Worm (Caenorhabditis elegans) whole organism, young adult: ENCODE results near the gene Y69A2AR.50.

Source experiments
- B0019.2 ChIP-seq: fragments of 200-800 bp; sonication (Bioruptor generic); conservative IDR thresholded peaks from 2 replicates; pipeline ENCODE4 v1.3.6; 2022; ENCODE audit warnings: missing genetic modification reagents, missing genetic modification characterization, missing compliant biosample characterization
- F57A8.1 ChIP-seq: fragments of 200-800 bp; sonication (Bioruptor generic); optimal IDR thresholded peaks from 2 replicates; lab custom pipeline; 2018; ENCODE audit warnings: mild to moderate bottlenecking, missing genetic modification characterization, moderate library complexity, missing compliant biosample characterization
- ZK185.1 ChIP-seq: sonication (generic microtip); optimal IDR thresholded peaks from 2 replicates; lab custom pipeline; 2016; ENCODE audit warnings: mild to moderate bottlenecking, missing genetic modification characterization, missing compliant biosample characterization; ENCODE audit not compliant: poor library complexity, severe bottlenecking
- ceh-27 ChIP-seq: fragments of 200-800 bp; sonication (Bioruptor generic); optimal IDR thresholded peaks from 2 replicates; lab custom pipeline; 2018; ENCODE audit warnings: mild to moderate bottlenecking, missing genetic modification characterization, moderate library complexity, missing compliant biosample characterization
- ekl-4 ChIP-seq: fragments of 200-800 bp; sonication (Bioruptor generic); IDR thresholded peaks from 2 replicates; pipeline ENCODE4 v1.3.6; 2022; ENCODE audit warnings: missing genetic modification reagents, missing genetic modification characterization, missing compliant biosample characterization
- ets-4 ChIP-seq: fragments of 200-800 bp; sonication (Bioruptor generic); optimal IDR thresholded peaks from 2 replicates; lab custom pipeline; 2018; ENCODE audit warnings: mild to moderate bottlenecking, missing genetic modification characterization, missing compliant biosample characterization
- hsf-1 ChIP-seq: fragments of 200-800 bp; sonication (Bioruptor generic); IDR thresholded peaks from 2 replicates; pipeline ENCODE4 v1.3.6; 2022; ENCODE audit warnings: missing genetic modification reagents, missing genetic modification characterization, missing compliant biosample characterization
- lir-1 ChIP-seq: fragments of 200-800 bp; sonication (Bioruptor generic); conservative IDR thresholded peaks from 2 replicates; pipeline ENCODE4 v1.3.6; 2022; ENCODE audit warnings: missing genetic modification reagents, missing genetic modification characterization, missing compliant biosample characterization
- nhr-179 ChIP-seq: sonication (generic microtip); optimal IDR thresholded peaks from 2 replicates; lab custom pipeline; 2016; ENCODE audit warnings: mild to moderate bottlenecking, missing genetic modification characterization, missing compliant biosample characterization
- nhr-80 ChIP-seq: sonication (generic microtip); optimal IDR thresholded peaks from 2 replicates; lab custom pipeline; 2016; ENCODE audit warnings: missing genetic modification characterization, missing compliant biosample characterization
- pha-4 ChIP-seq: fragments of 150-350 bp; sonication (generic microtip); optimal IDR thresholded peaks from 2 replicates; lab custom pipeline; 2014; ENCODE audit warnings: missing biosample characterization, missing genetic modification reagents, missing genetic modification characterization
- snpc-1.1 ChIP-seq: sonication (generic microtip); optimal IDR thresholded peaks from 2 replicates; lab custom pipeline; 2017; ENCODE audit warnings: missing genetic modification characterization, mild to moderate bottlenecking, missing compliant biosample characterization, antibody characterized with exemption, moderate library complexity, missing genotype, missing genetic modification reagents; ENCODE audit not compliant: insufficient read depth
- sptf-2 ChIP-seq: fragments of 200-800 bp; sonication (Bioruptor generic); optimal IDR thresholded peaks from 2 replicates; lab custom pipeline; 2018; ENCODE audit warnings: mild to moderate bottlenecking, missing genetic modification characterization, missing compliant biosample characterization
- unc-62 ChIP-seq: fragments of 150-350 bp; optimal IDR thresholded peaks from 2 replicates; lab custom pipeline; 2014; ENCODE audit warnings: missing biosample characterization, missing genetic modification reagents, missing genetic modification characterization

DNA sequence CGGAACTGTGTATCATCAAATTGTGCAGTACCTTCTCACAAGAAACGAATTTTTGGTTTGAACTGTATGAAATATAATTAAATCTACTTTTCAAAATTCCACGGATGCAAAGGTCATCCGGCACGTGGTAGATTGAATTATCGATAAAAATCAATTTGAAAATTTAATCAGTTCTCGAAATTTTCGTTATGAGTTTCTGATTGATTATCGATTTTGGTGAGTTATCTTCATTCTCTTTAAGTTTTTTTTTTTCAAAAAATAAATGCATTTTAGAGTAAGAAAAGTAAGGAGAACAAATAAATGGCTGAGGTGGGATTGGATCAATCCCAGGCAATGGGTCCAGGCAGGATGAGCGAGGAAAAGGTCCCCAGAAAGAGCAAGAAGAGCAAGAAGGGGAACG, 35.2 kb downstream of the Y69A2AR.50 start, which contains the start of gene Y69A2AR.47:
- TF ChIP-seq nhr-80 (no peak), ets-4 (GFP tag; lab: Kevin White, UChicago) (no peak), sptf-2 (GFP tag; lab: Kevin White, UChicago) (no peak), unc-62 (GFP tag; lab: Kevin White, UChicago) (no peak), ekl-4 (GFP tag; lab: Robert Waterston, UW) (no peak), hsf-1 (no peak), F57A8.1 (no peak), ceh-27 (no peak), ZK185.1 (tag; lab: Kevin White, UChicago) (no peak), nhr-179 (tag; lab: Kevin White, UChicago) (no peak), B0019.2 (GFP tag; lab: Robert Waterston, UW) (no peak), lir-1 (no peak), pha-4 (no peak), snpc-1.1 (tag; lab: Kevin White, UChicago) (no peak)
